Worm (Caenorhabditis elegans): ENCODE measurements around the gene C15C8.8.

C15C8.8 gene

ce11 chrV:12732734-12733133 lies 19.6 kb downstream of the C15C8.8 start (continued):
- TF ChIP-seq gei-8 (GFP tag; optimal IDR thresholded peaks at IDR 0.05) (no peak), nhr-111 (GFP tag; optimal IDR thresholded peaks at IDR 0.05) (no peak), F49E8.2 (tag; optimal IDR thresholded peaks at IDR 0.05; ENCODE audit: borderline replicate concordance) (no peak), lin-15B (tag; optimal IDR thresholded peaks at IDR 0.05) (no peak), egl-27 (tag; optimal IDR thresholded peaks at IDR 0.05) (no peak), ceh-28 (tag; optimal IDR thresholded peaks at IDR 0.05) (no peak), madf-9 (GFP tag; conservative IDR thresholded peaks at IDR 0.05) (no peak), hlh-30 (tag; optimal IDR thresholded peaks at IDR 0.05; ENCODE audit: insufficient read depth) (no peak), dmd-6 (GFP tag; IDR thresholded peaks at IDR 0.05) (no peak), ama-1 (optimal IDR thresholded peaks at IDR 0.05) (no peak), lin-13 (GFP tag; optimal IDR thresholded peaks at IDR 0.05) (no peak), lin-38 (GFP tag; IDR thresholded peaks at IDR 0.05) (no peak), nhr-77 (tag; optimal IDR thresholded peaks at IDR 0.05) (peak; percentile 55), ctbp-1 (GFP tag; IDR thresholded peaks at IDR 0.05) (no peak), ceh-44 (GFP tag; IDR thresholded peaks at IDR 0.05) (no peak), lin-29 (GFP tag; IDR thresholded peaks at IDR 0.05) (no peak), daf-8 (GFP tag; IDR thresholded peaks at IDR 0.05) (no peak), lsy-2 (tag; optimal IDR thresholded peaks at IDR 0.05) (no peak), dve-1 (tag; optimal IDR thresholded peaks at IDR 0.05; ENCODE audit: insufficient read depth) (peak; percentile 42), ceh-20 (GFP tag; IDR thresholded peaks at IDR 0.05) (no peak), T26A8.4 (GFP tag; IDR thresholded peaks at IDR 0.05) (no peak), F44E2.7 (GFP tag; IDR thresholded peaks at IDR 0.05) (no peak), zip-11 (GFP tag; IDR thresholded peaks at IDR 0.05) (no peak), nhr-237 (tag; optimal IDR thresholded peaks at IDR 0.05) (no peak), jun-1 (tag; optimal IDR thresholded peaks at IDR 0.05) (no peak), pqm-1 (tag; optimal IDR thresholded peaks at IDR 0.05) (peak; percentile 58), ceh-32 (tag; optimal IDR thresholded peaks at IDR 0.05; ENCODE audit: poor library complexity) (no peak), hlh-11 (tag; optimal IDR thresholded peaks at IDR 0.05) (peak; percentile 19)

ce11 chrV:12729220-12729619 lies 23.1 kb downstream of the C15C8.8 start, which contains the start of gene R11D1.10:
Gene R11D1.10, plus strand, starts transcription at chrV:12729520.
- TF ChIP-seq gei-8 (GFP tag; optimal IDR thresholded peaks at IDR 0.05) (no peak), nhr-102 (tag; optimal IDR thresholded peaks at IDR 0.05) (no peak), pha-4 (GFP tag; IDR thresholded peaks at IDR 0.05) (no peak), pha-4 (tag; optimal IDR thresholded peaks at IDR 0.05) (no peak), snpc-4 (tag; optimal IDR thresholded peaks at IDR 0.05) (no peak), ama-1 (optimal IDR thresholded peaks at IDR 0.05) (no peak), nhr-237 (tag; optimal IDR thresholded peaks at IDR 0.05) (no peak), spr-1 (tag; optimal IDR thresholded peaks at IDR 0.05) (no peak), arid-1 (GFP tag; conservative IDR thresholded peaks at IDR 0.05) (no peak), lin-39 (tag; optimal IDR thresholded peaks at IDR 0.05) (no peak), nhr-111 (GFP tag; optimal IDR thresholded peaks at IDR 0.05) (no peak), daf-12 (tag; optimal IDR thresholded peaks at IDR 0.05) (no peak), ceh-28 (tag; optimal IDR thresholded peaks at IDR 0.05) (no peak), hlh-30 (tag; optimal IDR thresholded peaks at IDR 0.05; ENCODE audit: insufficient read depth) (no peak), unc-130 (GFP tag; optimal IDR thresholded peaks at IDR 0.05) (no peak), mdt-29 (GFP tag; IDR thresholded peaks at IDR 0.05) (no peak), ctbp-1 (GFP tag; IDR thresholded peaks at IDR 0.05) (no peak), ceh-20 (GFP tag; IDR thresholded peaks at IDR 0.05) (no peak), F44E2.7 (GFP tag; IDR thresholded peaks at IDR 0.05) (no peak)

- no peak for TF ChIP-seq hlh-11 (tag; optimal IDR thresholded peaks at IDR 0.05)
- no peak for TF ChIP-seq ZK546.5 (tag; optimal IDR thresholded peaks at IDR 0.05)
- no peak for TF ChIP-seq aly-2 (tag; optimal IDR thresholded peaks at IDR 0.05)
- no peak for TF ChIP-seq ceh-62 (tag; optimal IDR thresholded peaks at IDR 0.05)
- TF ChIP-seq duxl-1 (tag; optimal IDR thresholded peaks at IDR 0.05; ENCODE audit: poor library complexity) = no peak
- peak; percentile 42 for TF ChIP-seq pqm-1 (tag; optimal IDR thresholded peaks at IDR 0.05)
- no peak for TF ChIP-seq ces-1 (GFP tag; optimal IDR thresholded peaks at IDR 0.05)
- TF ChIP-seq daf-8 (GFP tag; IDR thresholded peaks at IDR 0.05) = no peak
- TF ChIP-seq Y105C5A.15 (GFP tag; IDR thresholded peaks at IDR 0.05) = no peak
- no peak for TF ChIP-seq skn-1 (tag; optimal IDR thresholded peaks at IDR 0.05)
- no peak for TF ChIP-seq daf-16 (GFP tag; optimal IDR thresholded peaks at IDR 0.05)
- TF ChIP-seq daf-16 (tag; optimal IDR thresholded peaks at IDR 0.05) = peak; percentile 57
- peak; percentile 80 for TF ChIP-seq nhr-28 (tag; optimal IDR thresholded peaks at IDR 0.05)
- TF ChIP-seq jun-1 (tag; optimal IDR thresholded peaks at IDR 0.05) = no peak
- no peak for TF ChIP-seq Y75B8A.6 (GFP tag; IDR thresholded peaks at IDR 0.05)
Observed at ce11 chrV:12728062-12728665, 24.1 kb downstream of the C15C8.8 start, which contains the start of the genes rpl-28 and mrpl-49. Gene rpl-28, minus strand, starts transcription at chrV:12728112. Gene mrpl-49, plus strand, starts transcription at chrV:12728631.

Measured in whole organism, L4 larva.